Fruit fly (Drosophila melanogaster) whole organism, adult: ENCODE results near the gene eEF1gamma.

Experiments
- CG11617 ChIP-seq: fragments of 200-800 bp; sonication (Bioruptor generic); optimal IDR thresholded peaks from 2 replicates; lab custom pipeline; 2017; ENCODE audit warnings: mild to moderate bottlenecking, missing biosample characterization, missing genetic modification reagents, missing genetic modification characterization
- CG12768 ChIP-seq: fragments of 200-800 bp; sonication (Bioruptor generic); optimal IDR thresholded peaks from 2 replicates; lab custom pipeline; 2017; ENCODE audit warnings: missing biosample characterization, missing genetic modification characterization, mild to moderate bottlenecking, moderate library complexity, missing genetic modification reagents
- CG14711 ChIP-seq: fragments of 200-800 bp; sonication (Bioruptor generic); optimal IDR thresholded peaks from 2 replicates; lab custom pipeline; 2018; ENCODE audit warnings: missing biosample characterization, mild to moderate bottlenecking, missing genetic modification characterization, moderate library complexity
- CG1620 ChIP-seq: fragments of 200-800 bp; sonication (Bioruptor generic); optimal IDR thresholded peaks from 2 replicates; lab custom pipeline; 2016; ENCODE audit warnings: missing biosample characterization, missing genetic modification characterization
- CG33017 ChIP-seq: fragments of 200-800 bp; sonication (Bioruptor generic); optimal IDR thresholded peaks from 2 replicates; lab custom pipeline; 2018; ENCODE audit warnings: missing biosample characterization, mild to moderate bottlenecking, missing genetic modification characterization, moderate library complexity
- CG5204 ChIP-seq: fragments of 200-800 bp; sonication (Bioruptor generic); optimal IDR thresholded peaks from 2 replicates; lab custom pipeline; 2016; ENCODE audit warnings: missing biosample characterization, missing genetic modification characterization
- CG7045 ChIP-seq: fragments of 200-800 bp; sonication (Bioruptor generic); optimal IDR thresholded peaks from 2 replicates; lab custom pipeline; 2017; ENCODE audit warnings: missing biosample characterization, mild to moderate bottlenecking, missing genetic modification characterization
- CG7101 ChIP-seq: fragments of 200-800 bp; sonication (Bioruptor generic); optimal IDR thresholded peaks from 2 replicates; lab custom pipeline; 2018; ENCODE audit warnings: missing biosample characterization, mild to moderate bottlenecking, missing genetic modification characterization, moderate library complexity
- Clk ChIP-seq: fragments of 200-800 bp; sonication (Bioruptor generic); optimal IDR thresholded peaks from 2 replicates; lab custom pipeline; 2017; ENCODE audit warnings: missing biosample characterization, missing genetic modification characterization
- Crg-1 ChIP-seq: fragments of 200-800 bp; sonication (Bioruptor generic); optimal IDR thresholded peaks from 2 replicates; lab custom pipeline; 2016; ENCODE audit warnings: missing biosample characterization, missing genetic modification characterization
- Hr96 ChIP-seq: fragments of 200-800 bp; sonication (Bioruptor generic); optimal IDR thresholded peaks from 2 replicates; lab custom pipeline; 2016; ENCODE audit warnings: missing biosample characterization, missing genetic modification characterization
- Mnt ChIP-seq: fragments of 200-800 bp; sonication (Bioruptor generic); optimal IDR thresholded peaks from 2 replicates; lab custom pipeline; 2016; ENCODE audit warnings: missing biosample characterization, mild to moderate bottlenecking, missing genetic modification characterization
- bab1 ChIP-seq: fragments of 200-800 bp; sonication (Bioruptor generic); optimal IDR thresholded peaks from 3 replicates; lab custom pipeline; 2019; ENCODE audit warnings: missing biosample characterization, mild to moderate bottlenecking, missing genetic modification characterization, moderate library complexity
- cic ChIP-seq: fragments of 200-800 bp; sonication (Bioruptor generic); optimal IDR thresholded peaks from 2 replicates; lab custom pipeline; 2017; ENCODE audit warnings: missing biosample characterization, mild to moderate bottlenecking, missing genetic modification characterization, moderate library complexity
- cnc ChIP-seq, 2 experiments: fragments of >200 bp; optimal IDR thresholded peaks; 2 replicates each; lab custom pipeline; 2017
- kay ChIP-seq: fragments of 200-800 bp; sonication (Bioruptor generic); peaks from one replicate; lab custom pipeline; 2016; ENCODE audit warnings: missing biosample characterization, missing genetic modification characterization, borderline replicate concordance
- ovo ChIP-seq: fragments of 200-800 bp; sonication (Bioruptor generic); optimal IDR thresholded peaks from 2 replicates; lab custom pipeline; 2016; ENCODE audit warnings: missing biosample characterization, missing genetic modification characterization
- pad ChIP-seq: fragments of 200-800 bp; sonication (Bioruptor generic); optimal IDR thresholded peaks from 3 replicates; lab custom pipeline; 2017; ENCODE audit warnings: missing biosample characterization, missing genetic modification characterization, mild to moderate bottlenecking, moderate library complexity, missing genetic modification reagents
- tj ChIP-seq: fragments of 200-800 bp; sonication (Bioruptor generic); optimal IDR thresholded peaks from 3 replicates; lab custom pipeline; 2017; ENCODE audit warnings: missing biosample characterization, mild to moderate bottlenecking, missing genetic modification characterization, moderate library complexity
- toe ChIP-seq: fragments of 200-800 bp; sonication (Bioruptor generic); optimal IDR thresholded peaks from 2 replicates; lab custom pipeline; 2016; ENCODE audit warnings: missing biosample characterization, missing genetic modification characterization

Gene eEF1gamma

dm6 chr3R:29250272-29251018 is 30.5 kb downstream of the eEF1gamma start, which contains the start of gene SP1029:
Gene SP1029 (minus strand): TSS chr3R:29250451.
- TF ChIP-seq Mnt (GFP tag; lab: Kevin White, UChicago) (no peak), Hr96 (GFP tag; lab: Kevin White, UChicago) (no peak), ovo (GFP tag; lab: Kevin White, UChicago) (no peak), CG14711 (tag; lab: Kevin White, UChicago) (no peak), CG11617 (GFP tag; lab: Kevin White, UChicago) (no peak), cnc (optimal IDR thresholded peaks at IDR 0.05; lab: Kevin White, UChicago) (no peak), Clk (GFP tag; lab: Kevin White, UChicago) (no peak), CG12768 (GFP tag; lab: Kevin White, UChicago) (no peak), bab1 (GFP tag; lab: Kevin White, UChicago) (no peak), Crg-1 (GFP tag; lab: Kevin White, UChicago) (no peak), CG7045 (GFP tag; lab: Kevin White, UChicago) (no peak), CG33017 (tag; lab: Kevin White, UChicago) (no peak), toe (GFP tag; lab: Kevin White, UChicago) (no peak)

dm6 chr3R:29251418-29251817 is 31.4 kb downstream of the eEF1gamma start:
- TF ChIP-seq bab1 (GFP tag; lab: Kevin White, UChicago): peak; percentile 53
- no peak for TF ChIP-seq CG14711 (tag; lab: Kevin White, UChicago)

dm6 chr3R:29253874-29254273 is 33.9 kb downstream of the eEF1gamma start:
- TF ChIP-seq CG1620 (GFP tag; lab: Kevin White, UChicago) (no peak), pad (GFP tag; lab: Kevin White, UChicago) (no peak), cic (GFP tag; lab: Kevin White, UChicago) (no peak), Mnt (GFP tag; lab: Kevin White, UChicago) (no peak), CG7101 (tag; lab: Kevin White, UChicago) (no peak)

- no peak for TF ChIP-seq CG1620 (GFP tag; lab: Kevin White, UChicago)
- TF ChIP-seq tj (GFP tag; lab: Kevin White, UChicago): peak; percentile 29
These were observed 34.4 kb downstream of the eEF1gamma start for dm6 chr3R:29254383-29254782.

dm6 chr3R:29255166-29255962 is 35.4 kb downstream of the eEF1gamma start, which contains the start of gene stg:
Gene stg (minus strand): TSS chr3R:29255800.
- TF ChIP-seq toe (GFP tag; lab: Kevin White, UChicago): no peak
- TF ChIP-seq CG11617 (GFP tag; lab: Kevin White, UChicago): no peak
- TF ChIP-seq CG33017 (tag; lab: Kevin White, UChicago): no peak
- peak; percentile 69 for TF ChIP-seq pad (GFP tag; lab: Kevin White, UChicago)
- peak; percentile 37 for TF ChIP-seq ovo (GFP tag; lab: Kevin White, UChicago)
- no peak for TF ChIP-seq tj (GFP tag; lab: Kevin White, UChicago)

dm6 chr3R:29255963-29256527 is 36.1 kb downstream of the eEF1gamma start, which contains the start of gene CG45544:
Gene CG45544 (plus strand): TSS chr3R:29256485.
- TF ChIP-seq pad (GFP tag; lab: Kevin White, UChicago) (no peak), tj (GFP tag; lab: Kevin White, UChicago) (peak; percentile 90), CG12768 (GFP tag; lab: Kevin White, UChicago) (no peak), CG7045 (GFP tag; lab: Kevin White, UChicago) (no peak), CG1620 (GFP tag; lab: Kevin White, UChicago) (no peak), CG14711 (tag; lab: Kevin White, UChicago) (peak; percentile 2), Mnt (GFP tag; lab: Kevin White, UChicago) (no peak), bab1 (GFP tag; lab: Kevin White, UChicago) (peak; percentile 77), toe (GFP tag; lab: Kevin White, UChicago) (no peak), Hr96 (GFP tag; lab: Kevin White, UChicago) (peak; percentile 6), CG7101 (tag; lab: Kevin White, UChicago) (peak; percentile 33), CG5204 (GFP tag; lab: Kevin White, UChicago) (no peak), kay (GFP tag; lab: Kevin White, UChicago) (no peak)
